Fruit fly (Drosophila melanogaster) whole organism, embryonic: ENCODE measurements around the gene Nep7.

Experiments
- Atf6 ChIP-seq: fragments of 200-800 bp; sonication (Bioruptor generic); IDR thresholded peaks from 2 replicates; pipeline ENCODE4 v1.3.6; 2022; ENCODE audit warnings: missing biosample characterization, missing genetic modification characterization
- Awh ChIP-seq: fragments of 200-800 bp; sonication (Bioruptor generic); IDR thresholded peaks from 2 replicates; pipeline ENCODE4, ENCODE4 v1.3.6; 2022; ENCODE audit warnings: missing biosample characterization, missing genetic modification characterization
- B-H2 ChIP-seq: fragments of 200-800 bp; sonication (Bioruptor generic); optimal IDR thresholded peaks from 2 replicates; lab custom pipeline; 2018; ENCODE audit warnings: missing biosample characterization, mild to moderate bottlenecking, missing genetic modification characterization
- BEAF-32 ChIP-seq: fragments of 200-800 bp; sonication (Bioruptor generic); optimal IDR thresholded peaks from 3 replicates; lab custom pipeline; 2017; ENCODE audit warnings: missing biosample characterization, missing genetic modification characterization, mild to moderate bottlenecking, moderate library complexity, missing genetic modification reagents
- Bgb ChIP-seq: fragments of 200-800 bp; sonication (Bioruptor generic); IDR thresholded peaks from 2 replicates; pipeline ENCODE4 v1.3.6; 2022; ENCODE audit warnings: missing biosample characterization, missing genetic modification characterization; ENCODE audit not compliant: partially characterized antibody
- CG10654 ChIP-seq: fragments of 200-800 bp; sonication (Bioruptor generic); optimal IDR thresholded peaks from 2 replicates; lab custom pipeline; 2016; ENCODE audit warnings: missing biosample characterization, missing genetic modification characterization
- CG12942 ChIP-seq: fragments of 200-800 bp; sonication (Bioruptor generic); optimal IDR thresholded peaks from 3 replicates; lab custom pipeline; 2016; ENCODE audit warnings: missing biosample characterization, missing genetic modification characterization
- CG14014 ChIP-seq: fragments of 200-800 bp; sonication (Bioruptor generic); IDR thresholded peaks from 2 replicates; pipeline ENCODE4 v1.3.6; 2022; ENCODE audit warnings: missing biosample characterization, missing genetic modification characterization
- CG1603 ChIP-seq: fragments of 200-800 bp; sonication (Bioruptor generic); optimal IDR thresholded peaks from 2 replicates; lab custom pipeline; 2019; ENCODE audit warnings: missing biosample characterization, mild to moderate bottlenecking, missing genetic modification characterization, moderate library complexity
- CG17359 ChIP-seq: fragments of 200-800 bp; sonication (Bioruptor generic); optimal IDR thresholded peaks from 3 replicates; lab custom pipeline; 2018; ENCODE audit warnings: missing biosample characterization, mild to moderate bottlenecking, missing genetic modification characterization, moderate library complexity
- CG17361 ChIP-seq: fragments of 200-800 bp; sonication (Bioruptor generic); IDR thresholded peaks from 3 replicates; pipeline ENCODE4 v1.3.6; 2022; ENCODE audit warnings: missing biosample characterization, missing genetic modification characterization
- CG17612 ChIP-seq: fragments of 200-800 bp; sonication (Bioruptor generic); IDR thresholded peaks from 2 replicates; pipeline ENCODE4 v1.3.6; 2022; ENCODE audit warnings: missing biosample characterization, missing genetic modification characterization
- CG17912 ChIP-seq: fragments of 200-800 bp; sonication (Bioruptor generic); optimal IDR thresholded peaks from 2 replicates; lab custom pipeline; 2018; ENCODE audit warnings: missing biosample characterization, mild to moderate bottlenecking, missing genetic modification characterization
- CG18764 ChIP-seq: fragments of 200-800 bp; sonication (Bioruptor generic); optimal IDR thresholded peaks from 3 replicates; lab custom pipeline; 2016; ENCODE audit warnings: missing biosample characterization, missing genetic modification characterization
- CG2678 ChIP-seq: fragments of 200-800 bp; sonication (Bioruptor generic); optimal IDR thresholded peaks from 3 replicates; lab custom pipeline; 2019; ENCODE audit warnings: missing biosample characterization, mild to moderate bottlenecking, missing genetic modification characterization, moderate library complexity
- CG31441 ChIP-seq: fragments of 200-800 bp; sonication (Bioruptor generic); IDR thresholded peaks from 2 replicates; pipeline ENCODE4 v1.3.6; 2022; ENCODE audit warnings: missing biosample characterization, missing genetic modification characterization
- CG4328 ChIP-seq: fragments of 200-800 bp; sonication (Bioruptor generic); optimal IDR thresholded peaks from 3 replicates; lab custom pipeline; 2017; ENCODE audit warnings: missing biosample characterization, missing genetic modification reagents, missing genetic modification characterization
- CG4617 ChIP-seq: fragments of 200-800 bp; sonication (Bioruptor generic); optimal IDR thresholded peaks from 3 replicates; lab custom pipeline; 2016; ENCODE audit warnings: missing biosample characterization, missing genetic modification characterization, borderline replicate concordance
- CG6654 ChIP-seq: fragments of 200-800 bp; sonication (Bioruptor generic); optimal IDR thresholded peaks from 2 replicates; lab custom pipeline; 2017; ENCODE audit warnings: missing biosample characterization, mild to moderate bottlenecking, missing genetic modification characterization
- CG6813 ChIP-seq: fragments of 200-800 bp; sonication (Bioruptor generic); optimal IDR thresholded peaks from 2 replicates; lab custom pipeline; 2017; ENCODE audit warnings: missing biosample characterization, missing genetic modification characterization, mild to moderate bottlenecking, moderate library complexity, missing genetic modification reagents
- CG6854 ChIP-seq: fragments of 200-800 bp; sonication (Bioruptor generic); optimal IDR thresholded peaks from 3 replicates; lab custom pipeline; 2017; ENCODE audit warnings: missing biosample characterization, mild to moderate bottlenecking, missing genetic modification characterization
- CG7839 ChIP-seq: fragments of 200-800 bp; sonication (Bioruptor generic); optimal IDR thresholded peaks from 3 replicates; lab custom pipeline; 2018; ENCODE audit warnings: missing biosample characterization, mild to moderate bottlenecking, missing genetic modification characterization, moderate library complexity
- CG7928 ChIP-seq: fragments of 200-800 bp; sonication (Bioruptor generic); optimal IDR thresholded peaks from 2 replicates; lab custom pipeline; 2017; ENCODE audit warnings: missing biosample characterization, mild to moderate bottlenecking, missing genetic modification characterization
- Dad ChIP-seq: fragments of 200-800 bp; sonication (Bioruptor generic); optimal IDR thresholded peaks from 3 replicates; lab custom pipeline; 2016; ENCODE audit warnings: missing biosample characterization, missing genetic modification characterization
- Dek ChIP-seq: fragments of 200-800 bp; sonication (Bioruptor generic); optimal IDR thresholded peaks from 3 replicates; lab custom pipeline; 2019; ENCODE audit warnings: missing biosample characterization, mild to moderate bottlenecking, missing genetic modification characterization, moderate library complexity
- Ets65A ChIP-seq: fragments of 200-800 bp; sonication (Bioruptor generic); peaks from one replicate; lab custom pipeline; 2016; ENCODE audit warnings: missing biosample characterization, missing genetic modification characterization
- HLH3B ChIP-seq: fragments of 200-800 bp; sonication (Bioruptor generic); IDR thresholded peaks from 2 replicates; pipeline ENCODE4 v1.3.6; 2022; ENCODE audit warnings: missing biosample characterization, missing genetic modification characterization
- Hr3 ChIP-seq: fragments of 200-800 bp; sonication (Bioruptor generic); optimal IDR thresholded peaks from 3 replicates; lab custom pipeline; 2016; ENCODE audit warnings: missing biosample characterization, missing genetic modification characterization
- Hr39 ChIP-seq: fragments of >200 bp; optimal IDR thresholded peaks from 2 replicates; lab custom pipeline; 2017
- Mes4 ChIP-seq: fragments of 200-800 bp; sonication (Bioruptor generic); optimal IDR thresholded peaks from 2 replicates; lab custom pipeline; 2016; ENCODE audit warnings: missing biosample characterization, missing genetic modification characterization
- Nf-YB ChIP-seq: fragments of 200-800 bp; sonication (Bioruptor generic); optimal IDR thresholded peaks from 3 replicates; lab custom pipeline; 2019; ENCODE audit warnings: missing biosample characterization, mild to moderate bottlenecking, missing genetic modification characterization, moderate library complexity
- Oli ChIP-seq: fragments of 200-800 bp; sonication (Bioruptor generic); optimal IDR thresholded peaks from 2 replicates; lab custom pipeline; 2018; ENCODE audit warnings: missing biosample characterization, mild to moderate bottlenecking, missing genetic modification characterization, moderate library complexity
- Sox100B ChIP-seq: fragments of 200-800 bp; sonication (Bioruptor generic); optimal IDR thresholded peaks from 3 replicates; lab custom pipeline; 2018; ENCODE audit warnings: missing biosample characterization, mild to moderate bottlenecking, missing genetic modification characterization
- br ChIP-seq: fragments of >200 bp; optimal IDR thresholded peaks from 2 replicates; lab custom pipeline; 2017
- cwo ChIP-seq: fragments of 200-800 bp; sonication (Bioruptor generic); optimal IDR thresholded peaks from 3 replicates; lab custom pipeline; 2017; ENCODE audit warnings: missing biosample characterization, missing genetic modification characterization, mild to moderate bottlenecking, moderate library complexity, missing genetic modification reagents
- dm ChIP-seq: fragments of 200-800 bp; sonication (Bioruptor generic); optimal IDR thresholded peaks from 3 replicates; lab custom pipeline; 2016; ENCODE audit warnings: missing biosample characterization, missing genetic modification characterization
- dpn ChIP-seq, 2 experiments: fragments of 200-800 bp; sonication (Bioruptor generic); optimal IDR thresholded peaks; 3 replicates each; lab custom pipeline; 2016; ENCODE audit warnings: missing biosample characterization in 2 of 2, missing genetic modification characterization in 2 of 2
- en ChIP-seq: fragments of 200-800 bp; sonication (Bioruptor generic); optimal IDR thresholded peaks from 2 replicates; lab custom pipeline; 2016; ENCODE audit warnings: missing biosample characterization, missing genetic modification characterization
- fd64A ChIP-seq: fragments of 200-800 bp; sonication (Bioruptor generic); optimal IDR thresholded peaks from 3 replicates; lab custom pipeline; 2018; ENCODE audit warnings: missing biosample characterization, mild to moderate bottlenecking, missing genetic modification characterization
- gce ChIP-seq: fragments of 200-800 bp; sonication (Bioruptor generic); IDR thresholded peaks from 3 replicates; pipeline ENCODE4 v1.3.6; 2022; ENCODE audit warnings: missing biosample characterization, missing genetic modification characterization
- gt ChIP-seq: fragments of 200-800 bp; sonication (Bioruptor generic); IDR thresholded peaks from 2 replicates; pipeline ENCODE4 v1.3.6; 2022; ENCODE audit warnings: missing biosample characterization, missing genetic modification characterization
- ham ChIP-seq: fragments of 200-800 bp; sonication (Bioruptor generic); IDR thresholded peaks from 2 replicates; pipeline ENCODE4 v1.3.6; 2022; ENCODE audit warnings: missing biosample characterization, missing genetic modification characterization
- hkb ChIP-seq, 2 experiments: fragments of 200-800 bp in 1 of 2; fragments of >200 bp in 1 of 2; sonication (Bioruptor generic) in 1 of 2; IDR thresholded peaks in 1 of 2; optimal IDR thresholded peaks in 1 of 2; 2 replicates each; pipeline versions ENCODE4 v1.3.6 to Lab custom; 2017 to 2022; ENCODE audit warnings: missing biosample characterization in 1 of 2, missing genetic modification characterization in 1 of 2
- lola ChIP-seq, 3 experiments: fragments of >200 bp in 2 of 3; fragments of 200-800 bp in 1 of 3; sonication (Bioruptor generic) in 1 of 3; optimal IDR thresholded peaks; 2 replicates each; lab custom pipeline; 2017 to 2019; ENCODE audit warnings: missing biosample characterization in 3 of 3, missing genetic modification characterization in 3 of 3, mild to moderate bottlenecking in 1 of 3, moderate library complexity in 1 of 3
- lov ChIP-seq, 2 experiments: fragments of 200-800 bp in 1 of 2; fragments of >200 bp in 1 of 2; sonication (Bioruptor generic) in 1 of 2; IDR thresholded peaks in 1 of 2; optimal IDR thresholded peaks in 1 of 2; 2 replicates in 1 of 2; 3 replicates in 1 of 2; pipeline versions ENCODE4 v1.3.6 to Lab custom; 2017 to 2022; ENCODE audit warnings: missing biosample characterization in 1 of 2, missing genetic modification characterization in 1 of 2
- nerfin-1 ChIP-seq: fragments of 200-800 bp; sonication (Bioruptor generic); optimal IDR thresholded peaks from 3 replicates; lab custom pipeline; 2019; ENCODE audit warnings: missing biosample characterization, mild to moderate bottlenecking, missing genetic modification characterization, moderate library complexity
- nom ChIP-seq: fragments of 200-800 bp; sonication (Bioruptor generic); optimal IDR thresholded peaks from 2 replicates; lab custom pipeline; 2017; ENCODE audit warnings: missing biosample characterization, missing genetic modification characterization, mild to moderate bottlenecking, moderate library complexity, missing genetic modification reagents
- slbo ChIP-seq: fragments of 200-800 bp; sonication (Bioruptor generic); IDR thresholded peaks from 2 replicates; pipeline ENCODE4 v1.3.6; 2022; ENCODE audit warnings: missing biosample characterization, missing genetic modification characterization
- sug ChIP-seq: fragments of 200-800 bp; optimal IDR thresholded peaks from 2 replicates; lab custom pipeline; 2019; ENCODE audit warnings: missing biosample characterization, mild to moderate bottlenecking, missing genetic modification characterization, moderate library complexity
- z ChIP-seq: fragments of 200-800 bp; sonication (Bioruptor generic); IDR thresholded peaks from 3 replicates; pipeline ENCODE4 v1.3.6; 2022; ENCODE audit warnings: missing biosample characterization, missing genetic modification characterization

The Nep7 gene

DNA sequence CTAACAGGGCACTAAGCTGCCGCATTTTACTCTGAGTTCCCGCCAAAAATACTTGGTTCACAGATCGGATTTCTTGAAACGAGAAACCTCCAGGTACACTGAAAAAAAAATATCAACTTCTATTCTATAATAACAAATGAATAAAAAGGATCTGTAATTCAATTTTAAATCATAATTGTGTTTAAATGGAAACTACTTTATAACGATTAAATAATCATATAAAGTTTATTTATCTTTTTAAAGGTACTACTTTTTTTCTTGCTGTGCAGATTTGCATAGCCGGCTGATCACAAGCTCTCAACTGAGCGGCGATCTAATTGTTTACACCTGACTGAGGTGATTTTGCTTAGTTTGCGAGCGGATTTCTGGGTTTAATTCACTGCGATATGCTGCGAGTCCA, 32.6 kb downstream of the Nep7 start (continued):
- TF ChIP-seq Oli (tag; lab: Kevin White, UChicago): peak; percentile 69
- TF ChIP-seq CG7928 (GFP tag; lab: Kevin White, UChicago): no peak
- TF ChIP-seq en: no peak
- TF ChIP-seq lov (optimal IDR thresholded peaks at IDR 0.05; lab: Kevin White, UChicago): no peak
- TF ChIP-seq lov (GFP tag; IDR thresholded peaks at IDR 0.05; lab: Robert Waterston, UW): no peak
- no peak for TF ChIP-seq CG4617 (GFP tag; lab: Kevin White, UChicago)
- no peak for TF ChIP-seq hkb (optimal IDR thresholded peaks at IDR 0.05; lab: Kevin White, UChicago)
- TF ChIP-seq hkb (GFP tag; IDR thresholded peaks at IDR 0.05; lab: Robert Waterston, UW): peak; percentile 53; the same call in 1 of the 2 replicates
- peak; percentile 38; the same call in 1 of the 2 replicates for TF ChIP-seq Awh (GFP tag; lab: Robert Waterston, UW)
- TF ChIP-seq CG2678 (tag; lab: Kevin White, UChicago): peak; percentile 85
- peak; percentile 60 for TF ChIP-seq CG17359 (tag; lab: Kevin White, UChicago)
- peak; percentile 78 for TF ChIP-seq CG17361 (GFP tag; lab: Robert Waterston, UW)
- no peak for TF ChIP-seq nom (GFP tag; lab: Kevin White, UChicago)
- peak; percentile 20 for TF ChIP-seq B-H2
- peak; percentile 58 for TF ChIP-seq Nf-YB (GFP tag; lab: Kevin White, UChicago)
- no peak for TF ChIP-seq Bgb (GFP tag; lab: Robert Waterston, UW)
- TF ChIP-seq CG12942 (GFP tag; lab: Kevin White, UChicago): peak; percentile 21
- no peak for TF ChIP-seq CG4328
- TF ChIP-seq CG1603 (tag; lab: Kevin White, UChicago): no peak
- TF ChIP-seq dpn (GFP tag; optimal IDR thresholded peaks at IDR 0.05; lab: Kevin White, UChicago): peak; percentile 15 to 60
- TF ChIP-seq HLH3B: peak; percentile 72
- TF ChIP-seq cwo (GFP tag; lab: Kevin White, UChicago): peak; percentile 17
- peak; percentile 54 for TF ChIP-seq CG17612 (GFP tag; lab: Robert Waterston, UW)
- no peak for TF ChIP-seq gce (GFP tag; lab: Robert Waterston, UW)
- TF ChIP-seq Mes4 (GFP tag; lab: Kevin White, UChicago): no peak
- TF ChIP-seq CG31441 (GFP tag; lab: Robert Waterston, UW): peak; percentile 74
- TF ChIP-seq CG10654 (GFP tag; lab: Kevin White, UChicago): no peak
- peak in 1 of 3 experiments; percentile 50 for TF ChIP-seq lola (GFP tag; optimal IDR thresholded peaks at IDR 0.05; lab: Kevin White, UChicago)
- TF ChIP-seq z: no peak
- TF ChIP-seq sug: peak; percentile 41
- TF ChIP-seq gt (GFP tag; lab: Robert Waterston, UW): no peak
- TF ChIP-seq nerfin-1 (tag; lab: Kevin White, UChicago): peak; percentile 10
- peak; percentile 77 for TF ChIP-seq CG14014 (GFP tag; lab: Robert Waterston, UW)
- peak; percentile 88 for TF ChIP-seq Atf6 (GFP tag; lab: Robert Waterston, UW)
- TF ChIP-seq CG7839 (tag; lab: Kevin White, UChicago): peak; percentile 83
- no peak for TF ChIP-seq fd64A
- no peak for TF ChIP-seq Dad (GFP tag; lab: Kevin White, UChicago)
- TF ChIP-seq CG18764: peak; percentile 15
- TF ChIP-seq CG17912 (GFP tag; lab: Kevin White, UChicago): no peak
- TF ChIP-seq Dek (tag; lab: Kevin White, UChicago): peak; percentile 72
- peak; percentile 29 for TF ChIP-seq Hr3 (GFP tag; lab: Kevin White, UChicago)
- TF ChIP-seq CG6854 (GFP tag; lab: Kevin White, UChicago): no peak
- no peak for TF ChIP-seq dm (GFP tag; lab: Kevin White, UChicago)
- no peak for TF ChIP-seq BEAF-32 (GFP tag; lab: Kevin White, UChicago)
- peak; percentile 90 for TF ChIP-seq slbo (GFP tag; lab: Robert Waterston, UW)
- TF ChIP-seq CG6654 (GFP tag; lab: Kevin White, UChicago): peak; percentile 43
- TF ChIP-seq br (lab: Kevin White, UChicago): no peak
- no peak for TF ChIP-seq Ets65A
- peak; percentile 49 for TF ChIP-seq Sox100B (GFP tag; lab: Kevin White, UChicago)
- no peak for TF ChIP-seq Hr39 (lab: Kevin White, UChicago)
- TF ChIP-seq ham (GFP tag; lab: Robert Waterston, UW): peak; percentile 58; the same call in 1 of the 2 replicates
- no peak for TF ChIP-seq CG6813 (GFP tag; lab: Kevin White, UChicago)
